Fruit fly (Drosophila melanogaster) whole organism, prepupa: ENCODE data around the gene CG2975.

ENCODE experiments used
- Blimp-1 ChIP-seq: fragments of 200-800 bp; sonication (Bioruptor generic); optimal IDR thresholded peaks from 3 replicates; lab custom pipeline; 2017; ENCODE audit warnings: missing biosample characterization, missing genetic modification characterization, mild to moderate bottlenecking, moderate library complexity, missing genetic modification reagents
- CG11294 ChIP-seq: fragments of 200-800 bp; sonication (Bioruptor generic); IDR thresholded peaks from 2 replicates; pipeline ENCODE4 v1.3.6; 2022; ENCODE audit warnings: missing biosample characterization, missing genetic modification characterization
- CG11902 ChIP-seq: fragments of 200-800 bp; sonication (Bioruptor generic); optimal IDR thresholded peaks from 3 replicates; lab custom pipeline; 2016; ENCODE audit warnings: missing biosample characterization, missing genetic modification characterization
- CG15336 ChIP-seq: fragments of 200-800 bp; sonication (Bioruptor generic); IDR thresholded peaks from 2 replicates; pipeline ENCODE4 v1.3.6; 2022; ENCODE audit warnings: missing biosample characterization, missing genetic modification characterization
- CG1621 ChIP-seq: fragments of 200-800 bp; sonication (Bioruptor generic); optimal IDR thresholded peaks from 3 replicates; lab custom pipeline; 2018; ENCODE audit warnings: missing biosample characterization, mild to moderate bottlenecking, missing genetic modification characterization
- CG16779 ChIP-seq: fragments of 200-800 bp; sonication (Bioruptor generic); optimal IDR thresholded peaks from 3 replicates; lab custom pipeline; 2017; ENCODE audit warnings: missing biosample characterization, mild to moderate bottlenecking, missing genetic modification characterization
- CG31627 ChIP-seq: fragments of 200-800 bp; sonication (Bioruptor generic); optimal IDR thresholded peaks from 3 replicates; lab custom pipeline; 2016; ENCODE audit warnings: missing biosample characterization, missing genetic modification characterization
- CG4318 ChIP-seq: fragments of 200-800 bp; sonication (Bioruptor generic); optimal IDR thresholded peaks from 3 replicates; lab custom pipeline; 2017; ENCODE audit warnings: missing biosample characterization, mild to moderate bottlenecking, missing genetic modification characterization
- CG6276 ChIP-seq: fragments of 200-800 bp; sonication (Bioruptor generic); optimal IDR thresholded peaks from 2 replicates; lab custom pipeline; 2017; ENCODE audit warnings: missing biosample characterization, mild to moderate bottlenecking, missing genetic modification characterization
- CG6792 ChIP-seq: fragments of 200-800 bp; sonication (Bioruptor generic); optimal IDR thresholded peaks from 3 replicates; lab custom pipeline; 2016; ENCODE audit warnings: missing biosample characterization, missing genetic modification characterization
- CG6808 ChIP-seq: fragments of 200-800 bp; sonication (Bioruptor generic); optimal IDR thresholded peaks from 3 replicates; lab custom pipeline; 2017; ENCODE audit warnings: missing biosample characterization, missing genetic modification characterization, mild to moderate bottlenecking, moderate library complexity, missing genetic modification reagents
- CG6854 ChIP-seq: fragments of 200-800 bp; sonication (Bioruptor generic); optimal IDR thresholded peaks from 2 replicates; lab custom pipeline; 2017; ENCODE audit warnings: missing biosample characterization, mild to moderate bottlenecking, missing genetic modification characterization
- CG7368 ChIP-seq: fragments of 200-800 bp; sonication (Bioruptor generic); optimal IDR thresholded peaks from 3 replicates; lab custom pipeline; 2016; ENCODE audit warnings: missing biosample characterization, missing genetic modification characterization
- CG8119 ChIP-seq: fragments of 200-800 bp; sonication (Bioruptor generic); IDR thresholded peaks from 3 replicates; pipeline ENCODE4 v1.3.6; 2022; ENCODE audit warnings: missing biosample characterization, missing genetic modification characterization
- CG8632 ChIP-seq: fragments of 200-800 bp; sonication (Bioruptor generic); optimal IDR thresholded peaks from 3 replicates; lab custom pipeline; 2016; ENCODE audit warnings: missing biosample characterization, missing genetic modification characterization
- Eip78C ChIP-seq: fragments of 200-800 bp; sonication (Bioruptor generic); peaks from one replicate; lab custom pipeline; 2016; ENCODE audit warnings: missing biosample characterization, missing genetic modification characterization
- Ets21C ChIP-seq: fragments of 200-800 bp; sonication (Bioruptor generic); optimal IDR thresholded peaks from 3 replicates; lab custom pipeline; 2016; ENCODE audit warnings: missing biosample characterization, missing genetic modification characterization
- Ets96B ChIP-seq: fragments of 200-800 bp; optimal IDR thresholded peaks from 2 replicates; lab custom pipeline; 2019; ENCODE audit warnings: missing biosample characterization, mild to moderate bottlenecking, missing genetic modification characterization, moderate library complexity
- Gug ChIP-seq: fragments of 200-800 bp; sonication (Bioruptor generic); IDR thresholded peaks from 2 replicates; pipeline ENCODE4 v1.3.6; 2022; ENCODE audit warnings: missing biosample characterization, missing genetic modification characterization
- Hr39 ChIP-seq: fragments of 200-800 bp; sonication (Bioruptor generic); optimal IDR thresholded peaks from 2 replicates; lab custom pipeline; 2016; ENCODE audit warnings: missing biosample characterization, missing genetic modification characterization
- Hr4 ChIP-seq: fragments of 200-800 bp; sonication (Bioruptor generic); optimal IDR thresholded peaks from 3 replicates; lab custom pipeline; 2016; ENCODE audit warnings: missing biosample characterization, missing genetic modification characterization
- OdsH ChIP-seq: fragments of 200-800 bp; sonication (Bioruptor generic); optimal IDR thresholded peaks from 3 replicates; lab custom pipeline; 2016; ENCODE audit warnings: missing biosample characterization, missing genetic modification characterization
- Smox ChIP-seq: fragments of 200-800 bp; sonication (Bioruptor generic); optimal IDR thresholded peaks from 3 replicates; lab custom pipeline; 2016; ENCODE audit warnings: missing biosample characterization, missing genetic modification characterization
- Sox14 ChIP-seq: fragments of 200-800 bp; sonication (Bioruptor generic); optimal IDR thresholded peaks from 3 replicates; lab custom pipeline; 2016; ENCODE audit warnings: missing biosample characterization, missing genetic modification characterization
- achi ChIP-seq: fragments of 200-800 bp; sonication (Bioruptor generic); optimal IDR thresholded peaks from 3 replicates; lab custom pipeline; 2016; ENCODE audit warnings: missing biosample characterization, missing genetic modification characterization
- dsx ChIP-seq: fragments of 200-800 bp; optimal IDR thresholded peaks from 3 replicates; lab custom pipeline; 2019; ENCODE audit warnings: missing biosample characterization, mild to moderate bottlenecking, missing genetic modification characterization, moderate library complexity; ENCODE audit not compliant: poor library complexity, severe bottlenecking
- eg ChIP-seq: fragments of 200-800 bp; sonication (Bioruptor generic); IDR thresholded peaks from 3 replicates; pipeline ENCODE4 v1.3.6; 2022; ENCODE audit warnings: missing biosample characterization, missing genetic modification characterization
- fd59A ChIP-seq: fragments of 200-800 bp; sonication (Bioruptor generic); optimal IDR thresholded peaks from 2 replicates; lab custom pipeline; 2017; ENCODE audit warnings: missing biosample characterization, mild to moderate bottlenecking, missing genetic modification characterization, missing genetic modification reagents
- fd85E ChIP-seq: fragments of 200-800 bp; sonication (Bioruptor generic); optimal IDR thresholded peaks from 3 replicates; lab custom pipeline; 2016; ENCODE audit warnings: missing biosample characterization, missing genetic modification characterization
- fkh ChIP-seq: fragments of 200-800 bp; sonication (Bioruptor generic); optimal IDR thresholded peaks from 3 replicates; lab custom pipeline; 2017; ENCODE audit warnings: missing biosample characterization, mild to moderate bottlenecking, missing genetic modification characterization, moderate library complexity
- net ChIP-seq: fragments of 200-800 bp; sonication (Bioruptor generic); optimal IDR thresholded peaks from 3 replicates; lab custom pipeline; 2016; ENCODE audit warnings: missing biosample characterization, missing genetic modification characterization
- spab ChIP-seq: fragments of 200-800 bp; sonication (Bioruptor generic); optimal IDR thresholded peaks from 2 replicates; lab custom pipeline; 2017; ENCODE audit warnings: missing biosample characterization, mild to moderate bottlenecking, missing genetic modification characterization, missing genetic modification reagents
- ss ChIP-seq, 2 experiments: fragments of 200-800 bp; sonication (Bioruptor generic); optimal IDR thresholded peaks; 2 replicates in 1 of 2; 3 replicates in 1 of 2; lab custom pipeline; 2017 to 2018; ENCODE audit warnings: mild to moderate bottlenecking in 2 of 2, missing biosample characterization in 2 of 2, missing genetic modification characterization in 2 of 2, moderate library complexity in 1 of 2
- svp ChIP-seq: fragments of 200-800 bp; sonication (Bioruptor generic); peaks from one replicate; lab custom pipeline; 2016; ENCODE audit warnings: missing biosample characterization, missing genetic modification characterization

Gene CG2975

dm6 chr2L:2815673-2816072, 24.3 kb upstream of the CG2975 start, which contains the start of gene G6P:
Gene G6P (minus strand): TSS chr2L:2815760.
- TF ChIP-seq Smox (GFP tag; lab: Kevin White, UChicago) (no peak), net (GFP tag; lab: Kevin White, UChicago) (no peak), Blimp-1 (GFP tag; lab: Kevin White, UChicago) (no peak), CG31627 (GFP tag; lab: Kevin White, UChicago) (no peak), CG8119 (GFP tag; lab: Robert Waterston, UW) (no peak), fkh (GFP tag; lab: Kevin White, UChicago) (no peak), CG6808 (no peak), Hr4 (GFP tag; lab: Kevin White, UChicago) (no peak), eg (GFP tag; lab: Robert Waterston, UW) (no peak), Sox14 (no peak), CG15336 (GFP tag; lab: Robert Waterston, UW) (no peak), CG6792 (GFP tag; lab: Kevin White, UChicago) (no peak), Hr39 (GFP tag; lab: Kevin White, UChicago) (no peak), achi (GFP tag; lab: Kevin White, UChicago) (no peak), CG16779 (tag; lab: Kevin White, UChicago) (no peak), CG6276 (no peak), CG11294 (GFP tag; lab: Robert Waterston, UW) (no peak)
- TF ChIP-seq, all 60 proteins: peak for 0

- TF ChIP-seq ss (GFP tag; optimal IDR thresholded peaks at IDR 0.05; lab: Kevin White, UChicago) (no peak), Ets96B (tag; lab: Kevin White, UChicago) (no peak), CG1621 (tag; lab: Kevin White, UChicago) (no peak), Blimp-1 (GFP tag; lab: Kevin White, UChicago) (no peak), Sox14 (no peak), spab (GFP tag; lab: Kevin White, UChicago) (no peak), Ets21C (GFP tag; lab: Kevin White, UChicago) (no peak), CG8632 (GFP tag; lab: Kevin White, UChicago) (no peak), Eip78C (GFP tag; lab: Kevin White, UChicago) (no peak), OdsH (GFP tag; lab: Kevin White, UChicago) (no peak), CG4318 (GFP tag; lab: Kevin White, UChicago) (no peak), fkh (GFP tag; lab: Kevin White, UChicago) (no peak), dsx (GFP tag; lab: Kevin White, UChicago) (no peak), svp (no peak), CG7368 (GFP tag; lab: Kevin White, UChicago) (no peak), fd85E (GFP tag; lab: Kevin White, UChicago) (no peak), CG6854 (no peak), CG11902 (GFP tag; lab: Kevin White, UChicago) (no peak)
Observed at dm6 chr2L:2825406-2825805, 14.5 kb upstream of the CG2975 start, which contains the start of gene CG3123. Gene CG3123 (minus strand): TSS chr2L:2825506.

dm6 chr2L:2829637-2830340, 10.1 kb upstream of the CG2975 start, which contains the start of gene Duox:
Gene Duox (minus strand): TSS chr2L:2830248.
- TF ChIP-seq Gug (GFP tag; lab: Robert Waterston, UW): no peak
- TF ChIP-seq fd59A (GFP tag; lab: Kevin White, UChicago): no peak
- no peak for TF ChIP-seq OdsH (GFP tag; lab: Kevin White, UChicago)
- no peak for TF ChIP-seq fd85E (GFP tag; lab: Kevin White, UChicago)
- no peak for TF ChIP-seq CG4318 (GFP tag; lab: Kevin White, UChicago)
- no peak for TF ChIP-seq svp
- peak; percentile 16 for TF ChIP-seq Eip78C (GFP tag; lab: Kevin White, UChicago)
- no peak for TF ChIP-seq CG11902 (GFP tag; lab: Kevin White, UChicago)
